Worm (Caenorhabditis elegans): ENCODE data around the gene srsx-22.

srsx-22 gene

DNA sequence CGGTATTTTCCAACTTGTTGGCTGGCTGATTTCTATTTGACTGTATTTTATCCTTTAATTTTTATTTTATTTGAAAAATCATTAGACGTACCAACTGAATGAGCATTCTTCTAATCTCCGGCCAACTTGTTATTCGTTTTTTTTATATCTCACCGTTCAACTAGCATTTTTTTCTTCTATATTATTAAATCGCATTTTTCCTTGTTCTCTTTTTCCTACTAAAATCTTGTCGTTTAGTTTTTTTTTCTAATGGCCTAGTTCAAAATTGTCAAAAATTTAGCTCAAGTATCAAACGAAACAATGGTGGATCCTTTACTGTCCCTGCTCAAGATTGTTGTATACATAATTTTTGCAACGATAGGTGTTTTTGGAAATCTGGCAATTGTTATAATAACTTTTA lies at the start of gene srsx-22:
TSS of gene srsx-22 (plus strand) at position 301 of the 400 bp plus-strand sequence.
- no peak for TF ChIP-seq him-1 (tag; optimal IDR thresholded peaks at IDR 0.05)
- TF ChIP-seq W03F9.2 (tag; optimal IDR thresholded peaks at IDR 0.05): no peak
- TF ChIP-seq dao-5 (tag; optimal IDR thresholded peaks at IDR 0.05): no peak

ce11 chrV:8302522-8302921 lies 48.9 kb upstream of the srsx-22 start, which contains the start of gene sel-9:
Gene sel-9, minus strand, starts transcription at chrV:8302580.
- TF ChIP-seq him-1 (tag; optimal IDR thresholded peaks at IDR 0.05): no peak
- no peak for TF ChIP-seq W03F9.2 (tag; optimal IDR thresholded peaks at IDR 0.05)
- TF ChIP-seq dao-5 (tag; optimal IDR thresholded peaks at IDR 0.05): no peak

DNA sequence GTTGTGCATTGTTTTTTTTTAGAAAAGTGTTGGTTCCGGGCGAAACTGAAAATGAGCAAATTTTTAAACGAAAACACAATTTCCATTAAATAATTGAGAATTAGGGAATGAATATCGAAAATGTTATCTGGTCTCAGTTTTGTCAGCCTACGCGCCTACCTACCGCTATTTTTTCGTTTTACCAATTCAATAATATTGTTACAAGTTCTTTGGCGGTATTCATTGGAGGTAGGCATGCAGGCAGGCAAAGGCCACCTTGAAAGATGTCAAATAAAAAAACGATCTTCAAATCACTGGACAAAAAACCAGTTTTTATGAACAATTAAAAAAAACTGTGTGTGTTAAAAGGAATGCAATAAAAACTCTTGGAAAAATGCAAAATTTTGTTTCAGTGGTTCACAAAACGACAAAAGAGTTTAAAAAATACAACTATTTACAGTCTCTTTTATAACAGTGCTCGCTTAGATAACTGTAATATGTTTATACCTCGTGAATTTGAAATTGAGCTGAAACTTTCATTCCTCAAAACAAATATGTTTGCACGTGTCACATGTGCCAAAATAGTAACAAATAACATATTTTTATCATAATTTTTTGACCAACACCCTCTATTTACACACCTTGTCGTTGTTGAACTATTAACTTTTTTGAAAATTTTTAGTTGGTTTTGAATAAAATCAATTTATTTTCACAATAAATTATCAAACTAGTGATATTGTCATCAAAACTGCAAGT lies 46.8 kb upstream of the srsx-22 start, which contains the start of gene W02D7.11:
TSS of gene W02D7.11 (minus strand) at position 51 of the 735 bp plus-strand sequence.
- TF ChIP-seq W03F9.2 (tag; optimal IDR thresholded peaks at IDR 0.05) (no peak), dao-5 (tag; optimal IDR thresholded peaks at IDR 0.05) (no peak), him-1 (tag; optimal IDR thresholded peaks at IDR 0.05) (no peak)

- TF ChIP-seq dao-5 (tag; optimal IDR thresholded peaks at IDR 0.05) (no peak), him-1 (tag; optimal IDR thresholded peaks at IDR 0.05) (no peak), W03F9.2 (tag; optimal IDR thresholded peaks at IDR 0.05) (no peak)
Measured at ce11 chrV:8305940-8306339, 45.5 kb upstream of the srsx-22 start.

ce11 chrV:8306366-8306765 lies 45.1 kb upstream of the srsx-22 start, which contains the start of gene W02D7.8:
Gene W02D7.8, minus strand, starts transcription at chrV:8306466.
- TF ChIP-seq W03F9.2 (tag; optimal IDR thresholded peaks at IDR 0.05) (no peak), dao-5 (tag; optimal IDR thresholded peaks at IDR 0.05) (no peak), him-1 (tag; optimal IDR thresholded peaks at IDR 0.05) (no peak)

- TF ChIP-seq him-1 (tag; optimal IDR thresholded peaks at IDR 0.05) (no peak), dao-5 (tag; optimal IDR thresholded peaks at IDR 0.05) (no peak), W03F9.2 (tag; optimal IDR thresholded peaks at IDR 0.05) (no peak)
Measured at ce11 chrV:8307013-8307412, 44.5 kb upstream of the srsx-22 start.

DNA sequence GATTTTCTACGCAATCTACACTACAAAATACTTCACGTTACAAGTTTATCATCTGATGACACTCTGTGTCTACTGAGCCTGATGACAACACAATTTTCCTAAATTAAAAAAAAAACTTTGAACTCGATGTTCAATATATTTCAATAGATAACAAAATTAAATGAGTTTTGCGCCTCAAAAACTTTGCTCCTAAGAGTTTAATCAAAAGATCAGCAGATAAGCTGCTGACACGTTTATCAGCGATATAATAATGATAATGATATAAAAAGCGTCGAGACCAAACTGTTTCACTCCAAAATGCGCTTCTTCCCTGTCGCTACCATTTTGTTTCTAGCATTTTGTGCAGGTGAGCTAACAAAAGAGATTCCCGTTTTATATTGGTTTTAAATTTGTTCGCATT lies 43.8 kb upstream of the srsx-22 start, which contains the start of gene clec-218:
TSS of gene clec-218 (plus strand) at position 262 of the 400 bp plus-strand sequence.
- TF ChIP-seq W03F9.2 (tag; optimal IDR thresholded peaks at IDR 0.05) (no peak), dao-5 (tag; optimal IDR thresholded peaks at IDR 0.05) (no peak), him-1 (tag; optimal IDR thresholded peaks at IDR 0.05) (no peak)

DNA sequence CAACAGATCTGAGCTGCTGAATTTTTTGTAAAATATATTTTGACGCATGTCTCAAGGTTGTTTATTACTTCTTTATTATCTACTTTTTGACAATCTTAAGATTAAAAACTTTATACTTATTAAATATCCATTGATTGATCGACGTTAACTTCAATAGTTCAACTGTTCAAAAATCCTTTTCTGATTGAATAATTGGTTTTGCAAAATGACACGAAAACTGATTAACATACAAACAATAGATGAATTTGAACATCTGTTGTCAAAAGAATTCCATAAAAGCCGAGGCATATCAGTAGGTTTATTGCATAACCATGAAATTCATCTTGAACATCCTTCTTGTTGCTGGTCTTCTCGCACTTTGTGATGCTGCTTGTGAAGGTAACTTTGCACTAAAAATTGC lies 40.3 kb upstream of the srsx-22 start, which contains the start of gene W02D7.12:
TSS of gene W02D7.12 (plus strand) at position 301 of the 400 bp plus-strand sequence.
- TF ChIP-seq dao-5 (tag; optimal IDR thresholded peaks at IDR 0.05): no peak
- no peak for TF ChIP-seq W03F9.2 (tag; optimal IDR thresholded peaks at IDR 0.05)
- no peak for TF ChIP-seq him-1 (tag; optimal IDR thresholded peaks at IDR 0.05)

DNA sequence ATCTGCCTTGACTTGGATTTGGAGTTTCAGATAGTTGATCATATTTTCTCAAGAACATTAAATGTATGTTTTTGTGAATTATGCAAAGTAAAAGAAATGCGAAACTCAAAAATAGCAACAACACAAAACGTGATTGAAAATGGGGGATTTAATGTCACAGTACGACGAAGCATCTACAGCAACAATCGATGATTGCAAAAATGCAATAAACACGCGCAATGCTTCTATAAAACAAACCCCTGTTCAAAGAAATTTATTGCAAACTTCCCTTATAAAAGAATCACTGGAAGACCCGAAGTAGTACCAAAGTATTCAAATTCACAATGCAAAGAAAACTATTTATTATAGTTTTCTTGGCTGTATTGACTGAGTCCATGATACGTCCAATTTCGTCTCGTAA lies 33.3 kb upstream of the srsx-22 start, which contains the start of gene clec-219:
TSS of gene clec-219 (plus strand) at position 301 of the 400 bp plus-strand sequence.
- TF ChIP-seq W03F9.2 (tag; optimal IDR thresholded peaks at IDR 0.05): no peak
- no peak for TF ChIP-seq dao-5 (tag; optimal IDR thresholded peaks at IDR 0.05)
- TF ChIP-seq him-1 (tag; optimal IDR thresholded peaks at IDR 0.05): no peak

DNA sequence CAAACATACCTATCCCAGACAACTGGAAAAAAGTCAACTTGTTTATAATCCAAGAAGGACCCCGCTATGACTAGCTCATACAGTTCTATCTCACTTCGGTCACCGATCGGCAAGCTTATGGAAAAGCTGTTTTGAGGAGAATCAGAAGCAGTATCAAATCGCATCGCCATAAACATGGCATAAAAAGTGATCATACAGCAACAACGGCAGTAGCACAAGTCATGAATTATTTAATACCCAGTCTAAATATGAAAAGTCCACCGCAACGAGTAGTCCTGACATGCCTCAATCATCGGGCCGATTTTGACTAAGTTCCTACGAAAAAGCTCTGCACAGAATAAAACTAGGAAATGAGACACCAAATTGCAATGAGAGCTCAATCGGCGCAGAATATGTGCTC lies 27.9 kb upstream of the srsx-22 start:
- TF ChIP-seq W03F9.2 (tag; optimal IDR thresholded peaks at IDR 0.05) (no peak), him-1 (tag; optimal IDR thresholded peaks at IDR 0.05) (no peak), dao-5 (tag; optimal IDR thresholded peaks at IDR 0.05) (no peak)

DNA sequence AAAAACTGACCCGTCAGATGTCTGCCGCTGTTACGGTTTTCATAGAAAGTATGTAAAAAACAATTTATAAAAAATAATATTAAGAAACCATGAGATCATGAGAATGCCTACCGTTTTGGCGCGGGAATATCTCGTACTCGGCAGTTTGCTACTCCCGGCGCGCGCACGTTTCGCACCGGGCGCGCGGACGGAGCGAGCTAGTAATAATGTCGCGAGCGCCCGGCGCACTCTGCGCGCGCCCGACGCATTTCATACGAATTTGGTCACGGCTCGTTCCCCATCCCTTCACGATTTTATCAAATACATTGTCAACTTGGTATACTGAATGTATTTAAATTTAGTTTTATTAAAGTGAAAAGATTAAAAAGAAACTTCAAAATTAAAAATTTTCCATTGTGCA lies 25.6 kb upstream of the srsx-22 start:
- TF ChIP-seq dao-5 (tag; optimal IDR thresholded peaks at IDR 0.05): no peak
- no peak for TF ChIP-seq W03F9.2 (tag; optimal IDR thresholded peaks at IDR 0.05)
- TF ChIP-seq him-1 (tag; optimal IDR thresholded peaks at IDR 0.05): no peak

- TF ChIP-seq dao-5 (tag; optimal IDR thresholded peaks at IDR 0.05) (no peak), him-1 (tag; optimal IDR thresholded peaks at IDR 0.05) (no peak), W03F9.2 (tag; optimal IDR thresholded peaks at IDR 0.05) (no peak)
Measured at ce11 chrV:8327080-8327479, 24.4 kb upstream of the srsx-22 start.

DNA sequence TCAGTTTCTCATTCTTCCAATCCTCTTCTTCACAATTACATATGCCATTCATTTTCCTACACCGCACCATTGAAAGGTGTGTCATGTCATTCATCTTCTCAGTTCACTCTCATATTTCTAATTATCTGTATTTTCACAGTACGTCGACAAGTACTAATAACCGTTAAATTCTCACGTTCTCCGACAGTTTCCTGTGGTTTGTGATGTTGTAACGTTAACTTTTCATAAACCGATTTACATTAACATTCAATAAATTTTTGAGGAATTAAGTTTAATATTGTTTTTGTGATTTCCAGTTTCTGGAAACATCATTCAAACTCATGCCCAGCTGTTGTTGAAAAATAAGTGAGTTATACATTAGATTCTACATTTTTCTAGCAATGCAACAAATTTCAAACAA lies 17.1 kb upstream of the srsx-22 start, which contains the start of gene tmd-2:
TSS of gene tmd-2 (plus strand) at position 301 of the 400 bp plus-strand sequence.
- TF ChIP-seq him-1 (tag; optimal IDR thresholded peaks at IDR 0.05) (no peak), W03F9.2 (tag; optimal IDR thresholded peaks at IDR 0.05) (no peak), dao-5 (tag; optimal IDR thresholded peaks at IDR 0.05) (no peak)

DNA sequence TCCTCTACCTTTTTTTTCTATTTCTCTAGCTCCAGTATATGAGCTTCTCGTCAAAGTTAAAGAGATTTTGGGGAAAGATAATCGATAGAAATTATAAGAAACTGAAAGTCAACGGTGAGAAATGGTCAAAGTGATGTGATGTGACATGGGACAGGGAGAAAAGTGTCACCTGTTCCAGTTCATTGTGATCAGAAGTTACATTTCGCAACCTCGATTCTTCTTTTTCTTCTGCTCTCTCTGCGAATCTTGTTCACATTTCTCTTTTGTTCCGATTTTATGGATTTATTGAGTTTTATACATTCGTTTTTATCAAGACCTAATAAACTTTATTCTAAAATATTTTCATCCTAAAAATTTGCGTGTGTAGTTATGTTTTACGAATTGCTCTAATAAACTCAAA lies 15.9 kb upstream of the srsx-22 start:
- TF ChIP-seq dao-5 (tag; optimal IDR thresholded peaks at IDR 0.05): no peak

Data from whole organism, L4/young adult.